Fruit fly (Drosophila melanogaster) Kc167 (cell line): ENCODE measurements around the gene okr.

Experiments used
- Myc ChIP-seq: fragments of >200 bp; optimal IDR thresholded peaks from 2 replicates; lab custom pipeline; 2017; ENCODE audit warnings: missing external identifiers
- Sin3A ChIP-seq: fragments of >200 bp; optimal IDR thresholded peaks from 2 replicates; lab custom pipeline; 2018; ENCODE audit warnings: missing external identifiers
- h ChIP-seq: fragments of >200 bp; optimal IDR thresholded peaks from 3 replicates; lab custom pipeline; 2018; ENCODE audit warnings: missing external identifiers
- insv ChIP-seq: fragments of >200 bp; optimal IDR thresholded peaks from 3 replicates; lab custom pipeline; 2018; ENCODE audit warnings: missing external identifiers
- psq ChIP-seq: fragments of >200 bp; optimal IDR thresholded peaks from 2 replicates; lab custom pipeline; 2017; ENCODE audit warnings: missing external identifiers
- ttk ChIP-seq: sonication (Bioruptor generic); optimal IDR thresholded peaks from 2 replicates; lab custom pipeline; 2017; ENCODE audit warnings: missing external identifiers

okr gene

DNA sequence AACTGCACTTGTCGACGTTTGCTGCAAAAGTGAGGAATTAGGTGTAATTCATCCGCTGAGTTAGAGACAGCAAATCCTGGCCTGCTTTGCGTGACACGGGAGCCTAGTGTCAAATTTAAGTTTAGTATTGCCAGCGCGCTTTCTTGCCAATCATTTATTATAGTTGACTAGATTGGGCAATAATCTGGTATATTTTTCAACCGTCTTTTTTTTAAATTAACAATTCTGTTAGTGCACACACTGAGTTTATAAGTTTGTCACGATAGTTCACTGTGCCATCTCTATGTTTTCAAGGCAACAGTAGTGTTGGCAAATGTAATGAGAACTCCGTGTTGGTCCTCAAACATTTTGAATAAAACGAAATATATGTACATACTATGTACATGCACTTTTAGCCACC lies 15.7 kb downstream of the okr start, which contains the start of the genes CG9641 and CG3165:
CG9641 (minus strand) TSS at position 34 of the 400 bp plus-strand sequence.
CG3165 (plus strand) TSS at position 294 of the 400 bp plus-strand sequence.
- TF ChIP-seq h (lab: Kevin White, UChicago) = no peak
- no peak for TF ChIP-seq ttk (lab: Kevin White, UChicago)

DNA sequence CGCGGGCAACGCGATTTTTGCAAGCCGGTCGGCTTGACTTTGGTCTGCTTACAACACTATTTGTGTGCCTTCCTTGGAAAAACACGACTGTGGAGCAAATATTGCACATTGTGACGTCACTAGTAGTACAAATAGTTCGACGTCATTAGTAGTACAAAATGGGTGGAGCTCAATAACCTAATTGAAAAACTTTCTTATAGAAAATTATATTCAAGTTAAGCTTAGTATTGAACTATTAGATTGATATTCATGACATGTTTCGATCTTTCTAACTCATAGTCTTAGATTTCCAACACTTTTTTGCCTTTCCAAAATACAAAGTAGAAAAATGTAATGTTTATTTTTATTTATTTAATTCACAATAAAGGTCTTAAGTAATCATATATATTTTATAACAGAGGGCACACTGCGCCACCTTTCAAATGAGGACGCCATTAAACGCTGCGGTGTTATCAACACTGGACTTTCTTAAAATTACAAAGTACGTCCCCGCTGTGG lies 20.1 kb downstream of the okr start, which contains the start of the genes Rrp1 and gammaTub23C:
Rrp1 (minus strand) TSS at position 70 of the 498 bp plus-strand sequence.
gammaTub23C (plus strand) TSS at position 453 of the 498 bp plus-strand sequence.
- no peak for TF ChIP-seq insv (lab: Kevin White, UChicago)
- TF ChIP-seq h (lab: Kevin White, UChicago) = no peak
- TF ChIP-seq Myc (lab: Kevin White, UChicago) = no peak

DNA sequence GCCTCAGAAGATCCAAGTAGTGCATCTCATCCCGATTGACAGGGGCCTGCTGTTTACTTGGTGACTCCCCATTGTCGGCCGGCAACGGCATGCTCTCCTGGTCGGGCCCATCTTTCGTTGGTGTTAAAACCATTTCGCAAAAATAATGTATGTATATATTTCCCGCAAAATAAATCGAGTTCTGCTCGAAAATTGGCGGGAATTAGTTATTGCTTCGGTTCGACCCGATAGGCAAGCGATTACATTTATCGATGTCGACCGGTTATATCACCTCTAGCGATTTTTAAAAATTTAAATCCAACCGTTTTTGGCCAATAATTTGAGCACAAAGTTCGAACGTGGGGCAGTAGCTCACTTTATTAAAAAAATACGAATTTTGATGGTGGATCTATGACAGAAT lies 23.1 kb downstream of the okr start, which contains the start of gene Ts:
Ts (minus strand) TSS at position 201 of the 400 bp plus-strand sequence.
- TF ChIP-seq h (lab: Kevin White, UChicago) (no peak), Sin3A (lab: Kevin White, UChicago) (no peak), insv (lab: Kevin White, UChicago) (no peak), Myc (lab: Kevin White, UChicago) (no peak), psq (lab: Kevin White, UChicago) (no peak), ttk (lab: Kevin White, UChicago) (no peak)

dm6 chr2L:2966917-2967316 lies 25.6 kb downstream of the okr start:
- TF ChIP-seq h (lab: Kevin White, UChicago) (no peak), insv (lab: Kevin White, UChicago) (no peak), ttk (lab: Kevin White, UChicago) (no peak), Myc (lab: Kevin White, UChicago) (no peak), psq (lab: Kevin White, UChicago) (no peak), Sin3A (lab: Kevin White, UChicago) (no peak)

DNA sequence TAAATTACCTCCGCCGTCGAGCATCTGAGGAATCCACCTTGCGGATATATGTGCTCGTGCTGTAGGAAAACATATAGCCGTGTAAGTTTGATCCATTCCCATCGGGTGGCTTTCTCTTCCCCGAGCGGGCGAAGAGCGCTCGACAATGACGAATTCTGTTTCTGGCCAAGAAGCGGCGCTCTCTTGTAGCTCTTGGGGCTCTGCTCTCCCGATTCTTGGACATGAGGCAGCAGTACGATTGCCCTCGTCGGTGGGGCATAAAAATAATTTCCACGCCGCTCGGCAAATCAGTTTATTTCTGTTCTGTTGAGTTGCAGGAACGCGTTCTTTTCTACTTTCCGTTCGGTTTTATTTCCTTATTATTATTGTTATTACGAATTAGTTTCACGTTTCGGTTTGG lies 33.7 kb downstream of the okr start:
- TF ChIP-seq h (lab: Kevin White, UChicago) = no peak
- TF ChIP-seq Myc (lab: Kevin White, UChicago) = no peak
- TF ChIP-seq psq (lab: Kevin White, UChicago) = no peak
- TF ChIP-seq insv (lab: Kevin White, UChicago) = no peak
- TF ChIP-seq ttk (lab: Kevin White, UChicago) = no peak
- TF ChIP-seq Sin3A (lab: Kevin White, UChicago) = no peak

dm6 chr2L:2957547-2958174 lies 34.9 kb downstream of the okr start:
- TF ChIP-seq Sin3A (lab: Kevin White, UChicago) = no peak
- no peak for TF ChIP-seq psq (lab: Kevin White, UChicago)
- TF ChIP-seq ttk (lab: Kevin White, UChicago) = no peak
- TF ChIP-seq insv (lab: Kevin White, UChicago) = no peak
- no peak for TF ChIP-seq h (lab: Kevin White, UChicago)
- TF ChIP-seq Myc (lab: Kevin White, UChicago) = no peak

dm6 chr2L:2956992-2957391 lies 35.6 kb downstream of the okr start:
- no peak for TF ChIP-seq psq (lab: Kevin White, UChicago)
- no peak for TF ChIP-seq insv (lab: Kevin White, UChicago)
- no peak for TF ChIP-seq h (lab: Kevin White, UChicago)
- no peak for TF ChIP-seq Myc (lab: Kevin White, UChicago)
- no peak for TF ChIP-seq ttk (lab: Kevin White, UChicago)

DNA sequence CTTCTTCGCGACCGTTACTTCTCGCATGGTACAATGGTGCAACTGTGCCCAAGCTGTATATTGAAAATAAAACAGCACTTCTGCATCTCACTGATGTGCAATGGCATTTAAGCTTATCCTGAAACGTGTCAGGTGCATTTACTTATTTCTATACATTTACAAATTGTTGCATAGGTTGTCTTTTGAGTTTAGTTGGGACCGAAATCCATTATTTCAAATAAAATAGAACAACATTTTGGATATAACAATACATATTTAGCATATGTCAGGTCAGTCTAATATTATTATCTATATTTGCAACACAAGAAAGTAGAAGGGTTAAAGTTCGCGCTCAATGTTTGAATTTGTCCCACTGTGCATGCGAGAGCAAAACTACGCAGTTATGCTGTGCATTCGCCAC lies 36.2 kb downstream of the okr start:
- TF ChIP-seq psq (lab: Kevin White, UChicago) (no peak), insv (lab: Kevin White, UChicago) (no peak)

DNA sequence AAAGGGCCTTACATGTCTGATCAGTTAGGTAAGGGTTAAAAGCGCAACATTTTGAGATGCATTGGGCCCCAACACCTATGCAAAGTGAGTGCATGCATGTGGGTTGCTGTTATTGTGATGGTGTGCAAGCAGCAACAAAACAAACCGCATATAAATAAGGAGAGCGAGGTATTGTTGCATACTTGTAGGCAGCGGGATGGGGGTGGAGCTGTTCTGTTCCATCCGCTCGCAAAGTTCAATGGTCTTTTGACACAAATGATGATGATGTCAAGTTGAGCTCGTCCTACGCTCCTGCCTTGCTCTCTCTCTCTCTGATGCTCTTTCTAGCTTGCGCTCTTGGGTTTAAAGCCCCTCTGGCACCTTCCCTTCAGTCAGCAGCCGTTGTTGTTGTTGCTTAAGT lies 36.9 kb downstream of the okr start:
- TF ChIP-seq insv (lab: Kevin White, UChicago) = no peak
- TF ChIP-seq ttk (lab: Kevin White, UChicago) = no peak
- no peak for TF ChIP-seq psq (lab: Kevin White, UChicago)
- no peak for TF ChIP-seq h (lab: Kevin White, UChicago)
- TF ChIP-seq Sin3A (lab: Kevin White, UChicago) = no peak
- TF ChIP-seq Myc (lab: Kevin White, UChicago) = no peak

dm6 chr2L:2954472-2954871 lies 38.1 kb downstream of the okr start, which contains the start of gene Rbp9:
Gene Rbp9, plus strand, starts transcription at chr2L:2954762.
- TF ChIP-seq ttk (lab: Kevin White, UChicago) (no peak), Sin3A (lab: Kevin White, UChicago) (no peak), h (lab: Kevin White, UChicago) (no peak), insv (lab: Kevin White, UChicago) (no peak), psq (lab: Kevin White, UChicago) (no peak), Myc (lab: Kevin White, UChicago) (no peak)

- TF ChIP-seq ttk (lab: Kevin White, UChicago) (no peak), Sin3A (lab: Kevin White, UChicago) (no peak), insv (lab: Kevin White, UChicago) (no peak), Myc (lab: Kevin White, UChicago) (no peak), psq (lab: Kevin White, UChicago) (no peak), h (lab: Kevin White, UChicago) (no peak)
Observed at dm6 chr2L:2945438-2946220, 46.9 kb downstream of the okr start.
